Fruit fly (Drosophila melanogaster): Measurements from ENCODE around the gene CG9215.
A peak's percentile ranks its signal among the peaks of the same experiment; 100 is the strongest.

CG9215 gene

DNA sequence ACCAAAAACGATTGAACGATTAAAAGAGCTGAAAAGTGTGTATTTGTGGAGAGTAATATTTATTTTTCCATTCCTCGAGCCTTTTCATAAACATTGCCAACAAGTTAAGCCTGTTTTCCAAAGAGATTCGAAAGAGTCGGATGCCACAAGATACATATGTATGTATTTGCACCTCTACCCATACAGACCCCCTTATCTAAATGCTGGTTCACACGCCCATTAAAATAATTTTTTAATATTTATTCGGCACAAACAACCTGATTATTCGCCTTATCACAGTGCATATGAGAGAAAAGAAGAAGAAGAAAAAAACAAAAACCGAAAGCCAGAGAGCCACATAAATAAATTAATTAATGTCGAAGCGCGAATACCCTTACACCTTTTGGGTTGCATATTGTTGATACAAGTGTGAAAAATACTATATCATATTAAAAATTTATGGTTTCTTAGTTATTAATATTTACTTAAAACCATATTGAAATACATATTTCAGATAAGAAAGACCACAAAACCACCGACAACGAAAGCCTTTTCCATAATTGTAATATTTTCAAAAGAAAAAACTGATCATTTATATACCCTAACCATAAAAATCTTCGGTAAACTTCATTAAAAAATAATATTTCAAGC is 14.2 kb downstream of the CG9215 start:
- TF ChIP-seq CG10631 (GFP tag; optimal IDR thresholded peaks at IDR 0.05) (peak; percentile 12), CG8632 (GFP tag; optimal IDR thresholded peaks at IDR 0.05) (peak; percentile 41), vri (GFP tag; optimal IDR thresholded peaks at IDR 0.05) (peak; percentile 26), svp (GFP tag) (peak; percentile 80), topi (GFP tag; optimal IDR thresholded peaks at IDR 0.05) (no peak), Hr38 (GFP tag; optimal IDR thresholded peaks at IDR 0.05) (no peak), CG8119 (GFP tag; IDR thresholded peaks at IDR 0.05) (no peak), Eip78C (GFP tag) (peak; percentile 79), esn (GFP tag; optimal IDR thresholded peaks at IDR 0.05) (peak; percentile 34), Eip93F (GFP tag; optimal IDR thresholded peaks at IDR 0.05) (peak; percentile 69), CG3032 (tag; optimal IDR thresholded peaks at IDR 0.05) (peak; percentile 13), spab (GFP tag; optimal IDR thresholded peaks at IDR 0.05) (no peak), dsx (GFP tag; optimal IDR thresholded peaks at IDR 0.05; ENCODE audit: poor library complexity, severe bottlenecking) (peak; percentile 12), ss (GFP tag; optimal IDR thresholded peaks at IDR 0.05) (peak in 1 of 2 experiments; percentile 53), CG6854 (GFP tag; optimal IDR thresholded peaks at IDR 0.05) (peak; percentile 37), fkh (GFP tag; optimal IDR thresholded peaks at IDR 0.05) (peak; percentile 63), acj6 (GFP tag; optimal IDR thresholded peaks at IDR 0.05) (no peak), Sox14 (GFP tag; optimal IDR thresholded peaks at IDR 0.05) (peak; percentile 4), Ets96B (tag; optimal IDR thresholded peaks at IDR 0.05) (peak; percentile 21)

DNA sequence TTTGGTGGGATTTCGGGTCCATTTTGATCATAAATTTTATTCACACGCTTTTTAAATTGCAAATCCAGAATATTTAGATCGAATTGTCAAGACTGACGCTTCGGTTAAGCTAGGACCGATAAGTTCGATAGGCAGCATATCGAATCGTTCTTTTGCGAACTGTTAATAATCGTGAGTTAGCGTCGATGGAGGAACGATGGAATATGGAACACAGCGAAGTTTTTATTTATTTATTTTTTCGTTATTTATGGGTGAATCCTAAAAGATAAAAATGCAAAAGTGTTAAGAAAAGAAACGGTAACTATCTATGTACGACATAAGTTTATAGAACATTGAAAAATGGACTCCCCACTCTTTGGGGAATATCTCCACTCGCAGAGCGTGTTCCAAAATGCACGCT is 26.7 kb downstream of the CG9215 start, which contains the start of gene CG42300:
TSS of gene CG42300 (minus strand) at position 101 of the 400 bp plus-strand sequence.
- no peak for TF ChIP-seq CG9139 (GFP tag; optimal IDR thresholded peaks at IDR 0.05)
- TF ChIP-seq eg (GFP tag; IDR thresholded peaks at IDR 0.05) = no peak
- TF ChIP-seq CG31627 (GFP tag; optimal IDR thresholded peaks at IDR 0.05) = no peak
- TF ChIP-seq vri (GFP tag; optimal IDR thresholded peaks at IDR 0.05) = no peak
- TF ChIP-seq CG6163 (GFP tag; IDR thresholded peaks at IDR 0.05) = no peak
- TF ChIP-seq CG8319 (GFP tag; optimal IDR thresholded peaks at IDR 0.05) = no peak
- no peak for TF ChIP-seq Eip75B (GFP tag; optimal IDR thresholded peaks at IDR 0.05)
- no peak for TF ChIP-seq Hr39 (GFP tag; optimal IDR thresholded peaks at IDR 0.05)
- no peak for TF ChIP-seq CG4318 (GFP tag; optimal IDR thresholded peaks at IDR 0.05)
- TF ChIP-seq dsx (GFP tag; optimal IDR thresholded peaks at IDR 0.05; ENCODE audit: poor library complexity, severe bottlenecking) = no peak
- no peak for TF ChIP-seq Sox15 (GFP tag; optimal IDR thresholded peaks at IDR 0.05)
- no peak for TF ChIP-seq OdsH (GFP tag; optimal IDR thresholded peaks at IDR 0.05)
- TF ChIP-seq Met (GFP tag; optimal IDR thresholded peaks at IDR 0.05) = no peak
- no peak for TF ChIP-seq Smox (GFP tag; optimal IDR thresholded peaks at IDR 0.05)
- TF ChIP-seq CG32006 (GFP tag; optimal IDR thresholded peaks at IDR 0.05) = no peak
- TF ChIP-seq Sox14 (GFP tag; optimal IDR thresholded peaks at IDR 0.05) = no peak

DNA sequence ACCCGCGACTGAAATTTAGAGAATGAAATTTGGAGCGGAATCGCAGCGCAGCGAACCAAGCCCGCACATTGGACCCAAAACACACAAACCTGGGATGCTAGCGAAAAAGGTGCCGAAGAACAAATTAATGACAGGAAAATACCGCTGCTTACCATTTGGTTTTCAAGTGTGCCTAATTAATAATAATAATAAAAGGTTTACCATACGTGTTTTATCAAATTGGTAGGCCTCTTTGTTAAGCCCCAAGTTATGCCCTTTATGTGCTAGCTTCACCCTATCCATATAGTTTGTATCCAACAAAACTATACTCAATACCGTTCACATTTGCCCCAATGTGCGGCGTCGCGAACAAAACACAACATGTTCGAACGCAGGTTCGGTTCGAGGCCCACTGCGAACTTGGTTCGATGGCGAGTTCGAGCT is 28.4 kb downstream of the CG9215 start, which contains the start of gene Ac13E:
TSS of gene Ac13E (minus strand) at position 23 of the 423 bp plus-strand sequence.
- TF ChIP-seq Met (GFP tag; optimal IDR thresholded peaks at IDR 0.05) = peak; percentile 94
- peak; percentile 76 for TF ChIP-seq Eip93F (GFP tag; optimal IDR thresholded peaks at IDR 0.05)
- TF ChIP-seq CG32006 (GFP tag; optimal IDR thresholded peaks at IDR 0.05) = peak; percentile 95
- peak; percentile 89 for TF ChIP-seq CG15336 (GFP tag; IDR thresholded peaks at IDR 0.05)
- TF ChIP-seq CG16779 (tag; optimal IDR thresholded peaks at IDR 0.05) = peak; percentile 84
- TF ChIP-seq CG3919 (GFP tag; optimal IDR thresholded peaks at IDR 0.05) = peak; percentile 93
- peak; percentile 77 for TF ChIP-seq Blimp-1 (GFP tag; optimal IDR thresholded peaks at IDR 0.05)
- peak; percentile 98 for TF ChIP-seq svp (GFP tag)
- peak; percentile 89 for TF ChIP-seq CG11762 (GFP tag; optimal IDR thresholded peaks at IDR 0.05; ENCODE audit: insufficient read depth)
- TF ChIP-seq esn (GFP tag; optimal IDR thresholded peaks at IDR 0.05) = peak; percentile 93
- peak; percentile 90 for TF ChIP-seq Eip75B (GFP tag; optimal IDR thresholded peaks at IDR 0.05)
- peak; percentile 93 for TF ChIP-seq OdsH (GFP tag; optimal IDR thresholded peaks at IDR 0.05)
- peak; percentile 91 for TF ChIP-seq CG6276 (GFP tag; optimal IDR thresholded peaks at IDR 0.05)
- TF ChIP-seq ss (GFP tag; optimal IDR thresholded peaks at IDR 0.05) = peak; percentile 85 to 93
- TF ChIP-seq CG6854 (GFP tag; optimal IDR thresholded peaks at IDR 0.05) = peak; percentile 88
- no peak for TF ChIP-seq Hr38 (GFP tag; optimal IDR thresholded peaks at IDR 0.05)
- peak; percentile 69 to 89 for TF ChIP-seq salr (GFP tag; optimal IDR thresholded peaks at IDR 0.05)
- TF ChIP-seq CG8632 (GFP tag; optimal IDR thresholded peaks at IDR 0.05) = peak; percentile 91
- peak; percentile 91 for TF ChIP-seq dac (GFP tag; optimal IDR thresholded peaks at IDR 0.05)
- peak; percentile 84 for TF ChIP-seq Hr39 (GFP tag; optimal IDR thresholded peaks at IDR 0.05)
- peak; percentile 87 for TF ChIP-seq CG10631 (GFP tag; optimal IDR thresholded peaks at IDR 0.05)
- peak; percentile 98 for TF ChIP-seq Eip78C (GFP tag)
- peak; percentile 89 for TF ChIP-seq Lpt (GFP tag; optimal IDR thresholded peaks at IDR 0.05)
- TF ChIP-seq fd85E (GFP tag; optimal IDR thresholded peaks at IDR 0.05) = peak; percentile 78
- peak; percentile 88 for TF ChIP-seq Ets96B (tag; optimal IDR thresholded peaks at IDR 0.05)
- TF ChIP-seq CG6163 (GFP tag; IDR thresholded peaks at IDR 0.05) = peak; percentile 79
- peak; percentile 89 for TF ChIP-seq CG31627 (GFP tag; optimal IDR thresholded peaks at IDR 0.05)
- peak; percentile 94 for TF ChIP-seq topi (GFP tag; optimal IDR thresholded peaks at IDR 0.05)
- TF ChIP-seq net (GFP tag; optimal IDR thresholded peaks at IDR 0.05) = peak; percentile 95
- peak; percentile 85 for TF ChIP-seq Ets21C (GFP tag; optimal IDR thresholded peaks at IDR 0.05)
- TF ChIP-seq CG8319 (GFP tag; optimal IDR thresholded peaks at IDR 0.05) = peak; percentile 87

Data from whole organism, prepupa.